Fruit fly (Drosophila melanogaster) whole organism, embryonic: ENCODE data around the gene Cyt-c-d.

Source experiments
- Atf-2 ChIP-seq: fragments of 200-800 bp; sonication (Bioruptor generic); optimal IDR thresholded peaks from 2 replicates; lab custom pipeline; 2016; ENCODE audit warnings: missing biosample characterization, missing genetic modification characterization
- BtbVII ChIP-seq: fragments of 200-800 bp; sonication (Bioruptor generic); optimal IDR thresholded peaks from 3 replicates; lab custom pipeline; 2017; ENCODE audit warnings: missing biosample characterization, mild to moderate bottlenecking, missing genetic modification characterization
- CG1024 ChIP-seq: fragments of 200-800 bp; sonication (Bioruptor generic); IDR thresholded peaks from 2 replicates; pipeline ENCODE4 v1.3.6; 2022; ENCODE audit warnings: missing biosample characterization, missing genetic modification characterization
- CG10543 ChIP-seq: fragments of 200-800 bp; sonication (Bioruptor generic); optimal IDR thresholded peaks from 3 replicates; lab custom pipeline; 2017; ENCODE audit warnings: missing biosample characterization, mild to moderate bottlenecking, missing genetic modification characterization, moderate library complexity
- CG10565 ChIP-seq: fragments of 200-800 bp; sonication (Bioruptor generic); optimal IDR thresholded peaks from 3 replicates; lab custom pipeline; 2016; ENCODE audit warnings: missing biosample characterization, mild to moderate bottlenecking, missing genetic modification characterization
- CG10979 ChIP-seq: fragments of 200-800 bp; sonication (Bioruptor generic); optimal IDR thresholded peaks from 2 replicates; lab custom pipeline; 2018; ENCODE audit warnings: missing biosample characterization, mild to moderate bottlenecking, missing genetic modification characterization, moderate library complexity
- CG11696 ChIP-seq: fragments of 200-800 bp; sonication (Bioruptor generic); IDR thresholded peaks from 2 replicates; pipeline ENCODE4 v1.3.6; 2022; ENCODE audit warnings: missing biosample characterization, missing genetic modification characterization
- CG14014 ChIP-seq: fragments of 200-800 bp; sonication (Bioruptor generic); IDR thresholded peaks from 2 replicates; pipeline ENCODE4 v1.3.6; 2022; ENCODE audit warnings: missing biosample characterization, missing genetic modification characterization
- CG18262 ChIP-seq: fragments of 200-800 bp; optimal IDR thresholded peaks from 3 replicates; lab custom pipeline; 2019; ENCODE audit warnings: missing biosample characterization, mild to moderate bottlenecking, missing genetic modification characterization, moderate library complexity
- CG30020 ChIP-seq: fragments of 200-800 bp; optimal IDR thresholded peaks from 2 replicates; lab custom pipeline; 2019; ENCODE audit warnings: missing biosample characterization, mild to moderate bottlenecking, missing genetic modification characterization, moderate library complexity
- CG34224 ChIP-seq: fragments of 200-800 bp; sonication (Bioruptor generic); IDR thresholded peaks from 3 replicates; pipeline ENCODE4 v1.3.6; 2022; ENCODE audit warnings: missing biosample characterization, missing genetic modification characterization; ENCODE audit not compliant: partially characterized antibody
- CG4328 ChIP-seq: fragments of 200-800 bp; sonication (Bioruptor generic); optimal IDR thresholded peaks from 3 replicates; lab custom pipeline; 2017; ENCODE audit warnings: missing biosample characterization, missing genetic modification reagents, missing genetic modification characterization
- CG4404 ChIP-seq: fragments of 200-800 bp; sonication (Bioruptor generic); IDR thresholded peaks from 2 replicates; pipeline ENCODE4 v1.3.6; 2022; ENCODE audit warnings: missing biosample characterization, missing genetic modification characterization
- CG6813 ChIP-seq: fragments of 200-800 bp; sonication (Bioruptor generic); optimal IDR thresholded peaks from 2 replicates; lab custom pipeline; 2017; ENCODE audit warnings: missing biosample characterization, missing genetic modification characterization, mild to moderate bottlenecking, moderate library complexity, missing genetic modification reagents
- CG6854 ChIP-seq: fragments of 200-800 bp; sonication (Bioruptor generic); optimal IDR thresholded peaks from 3 replicates; lab custom pipeline; 2017; ENCODE audit warnings: missing biosample characterization, mild to moderate bottlenecking, missing genetic modification characterization
- CG7786 ChIP-seq: fragments of 200-800 bp; sonication (Bioruptor generic); optimal IDR thresholded peaks from 2 replicates; lab custom pipeline; 2016; ENCODE audit warnings: missing biosample characterization, missing genetic modification characterization
- CG8359 ChIP-seq: fragments of 200-800 bp; sonication (Bioruptor generic); optimal IDR thresholded peaks from 2 replicates; lab custom pipeline; 2017; ENCODE audit warnings: missing biosample characterization, mild to moderate bottlenecking, missing genetic modification characterization, borderline replicate concordance
- CG8388 ChIP-seq: fragments of 200-800 bp; sonication (Bioruptor generic); optimal IDR thresholded peaks from 2 replicates; lab custom pipeline; 2019; ENCODE audit warnings: missing biosample characterization, mild to moderate bottlenecking, missing genetic modification characterization, moderate library complexity
- CG9727 ChIP-seq: fragments of 200-800 bp; sonication (Bioruptor generic); optimal IDR thresholded peaks from 3 replicates; lab custom pipeline; 2017; ENCODE audit warnings: missing biosample characterization, mild to moderate bottlenecking, missing genetic modification characterization
- Dad ChIP-seq: fragments of 200-800 bp; sonication (Bioruptor generic); optimal IDR thresholded peaks from 3 replicates; lab custom pipeline; 2016; ENCODE audit warnings: missing biosample characterization, missing genetic modification characterization
- Dbx ChIP-seq: fragments of 200-800 bp; sonication (Bioruptor generic); IDR thresholded peaks from 3 replicates; pipeline ENCODE4 v1.3.6; 2022; ENCODE audit warnings: missing biosample characterization, missing genetic modification characterization
- Dip2 ChIP-seq: fragments of 200-800 bp; sonication (Bioruptor generic); IDR thresholded peaks from 2 replicates; pipeline ENCODE4 v1.3.6; 2022; ENCODE audit warnings: missing biosample characterization, missing genetic modification characterization
- Doc2 ChIP-seq: fragments of 200-800 bp; sonication (Bioruptor generic); IDR thresholded peaks from 2 replicates; pipeline ENCODE4 v1.3.6; 2022; ENCODE audit warnings: missing biosample characterization, missing genetic modification characterization
- Fer1 ChIP-seq: fragments of 200-800 bp; sonication (Bioruptor generic); optimal IDR thresholded peaks from 2 replicates; lab custom pipeline; 2017; ENCODE audit warnings: missing biosample characterization, mild to moderate bottlenecking, missing genetic modification characterization
- Fer3 ChIP-seq: fragments of 200-800 bp; sonication (Bioruptor generic); optimal IDR thresholded peaks from 2 replicates; lab custom pipeline; 2018; ENCODE audit warnings: missing biosample characterization, mild to moderate bottlenecking, missing genetic modification characterization, moderate library complexity
- Hr78 ChIP-seq, 2 experiments: fragments of 200-800 bp in 1 of 2; fragments of >200 bp in 1 of 2; sonication (Bioruptor generic) in 1 of 2; optimal IDR thresholded peaks; 2 replicates each; lab custom pipeline; 2017 to 2019; ENCODE audit warnings: missing biosample characterization in 2 of 2, missing genetic modification characterization in 2 of 2, mild to moderate bottlenecking in 1 of 2, moderate library complexity in 1 of 2
- MBD-R2 ChIP-seq: fragments of 200-800 bp; sonication (Bioruptor generic); IDR thresholded peaks from 2 replicates; pipeline ENCODE4 v1.3.6; 2022; ENCODE audit warnings: missing biosample characterization, missing genetic modification characterization
- NK7.1 ChIP-seq: fragments of 200-800 bp; sonication (Bioruptor generic); optimal IDR thresholded peaks from 3 replicates; lab custom pipeline; 2016; ENCODE audit warnings: missing biosample characterization, missing genetic modification characterization
- Opbp ChIP-seq: fragments of 200-800 bp; sonication (Bioruptor generic); IDR thresholded peaks from 3 replicates; pipeline ENCODE4 v1.3.6; 2022; ENCODE audit warnings: missing biosample characterization, missing genetic modification characterization; ENCODE audit not compliant: partially characterized antibody
- Rfx ChIP-seq: fragments of 200-800 bp; sonication (Bioruptor generic); IDR thresholded peaks from 2 replicates; pipeline ENCODE4 v1.3.6; 2022; ENCODE audit warnings: missing biosample characterization, missing genetic modification characterization
- Vsx1 ChIP-seq: fragments of 200-800 bp; sonication (Bioruptor generic); optimal IDR thresholded peaks from 2 replicates; lab custom pipeline; 2017; ENCODE audit warnings: missing biosample characterization, mild to moderate bottlenecking, missing genetic modification characterization, missing genetic modification reagents
- YL-1 ChIP-seq: fragments of 200-800 bp; sonication (Bioruptor generic); optimal IDR thresholded peaks from 3 replicates; lab custom pipeline; 2017; ENCODE audit warnings: missing biosample characterization, mild to moderate bottlenecking, missing genetic modification characterization
- ab ChIP-seq: fragments of 200-800 bp; sonication (Bioruptor generic); optimal IDR thresholded peaks from 2 replicates; lab custom pipeline; 2016; ENCODE audit warnings: missing biosample characterization, missing genetic modification characterization
- caup ChIP-seq: fragments of 200-800 bp; sonication (Bioruptor generic); optimal IDR thresholded peaks from 3 replicates; lab custom pipeline; 2017; ENCODE audit warnings: missing biosample characterization, mild to moderate bottlenecking, missing genetic modification characterization, moderate library complexity; ENCODE audit not compliant: severe bottlenecking
- chm ChIP-seq: fragments of 200-800 bp; sonication (Bioruptor generic); IDR thresholded peaks from 2 replicates; pipeline ENCODE4 v1.3.6; 2022; ENCODE audit warnings: missing biosample characterization, missing genetic modification characterization
- ems ChIP-seq: fragments of 200-800 bp; sonication (Bioruptor generic); optimal IDR thresholded peaks from 3 replicates; lab custom pipeline; 2016; ENCODE audit warnings: missing biosample characterization, missing genetic modification characterization
- eve ChIP-seq, 2 experiments: fragments of >200 bp; optimal IDR thresholded peaks; 2 replicates each; lab custom pipeline; 2017; ENCODE audit warnings: missing biosample characterization in 2 of 2, missing genetic modification characterization in 2 of 2
- hth ChIP-seq: fragments of >200 bp; optimal IDR thresholded peaks from 2 replicates; lab custom pipeline; 2017; ENCODE audit warnings: inconsistent platforms
- jumu ChIP-seq: fragments of 200-800 bp; sonication (Bioruptor generic); optimal IDR thresholded peaks from 3 replicates; lab custom pipeline; 2016; ENCODE audit warnings: missing biosample characterization, missing genetic modification characterization
- mirr ChIP-seq: fragments of 200-800 bp; sonication (Bioruptor generic); optimal IDR thresholded peaks from 3 replicates; lab custom pipeline; 2018; ENCODE audit warnings: missing biosample characterization, mild to moderate bottlenecking, missing genetic modification characterization
- nmo ChIP-seq: fragments of 200-800 bp; sonication (Bioruptor generic); optimal IDR thresholded peaks from 2 replicates; lab custom pipeline; 2018; ENCODE audit warnings: missing biosample characterization, mild to moderate bottlenecking, missing genetic modification characterization, moderate library complexity
- oc ChIP-seq: fragments of 200-800 bp; sonication (Bioruptor generic); optimal IDR thresholded peaks from 2 replicates; lab custom pipeline; 2018; ENCODE audit warnings: missing biosample characterization, mild to moderate bottlenecking, missing genetic modification characterization, moderate library complexity
- odd ChIP-seq: fragments of 200-800 bp; sonication (Bioruptor generic); optimal IDR thresholded peaks from 2 replicates; lab custom pipeline; 2017; ENCODE audit warnings: missing biosample characterization, mild to moderate bottlenecking, missing genetic modification characterization
- pan ChIP-seq, 4 experiments: fragments of >200 bp in 3 of 4; fragments of 200-800 bp in 1 of 4; sonication (Bioruptor generic) in 1 of 4; optimal IDR thresholded peaks in 3 of 4; IDR thresholded peaks in 1 of 4; 2 replicates each; pipeline versions ENCODE4 v1.3.6 to Lab custom; 2017 to 2022; ENCODE audit warnings: missing biosample characterization in 2 of 4, missing genetic modification characterization in 2 of 4, mixed read lengths in 1 of 4
- sc ChIP-seq, 3 experiments: fragments of >200 bp in 2 of 3; fragments of 200-800 bp in 1 of 3; sonication (Bioruptor generic) in 1 of 3; optimal IDR thresholded peaks; 2 replicates in 2 of 3; 3 replicates in 1 of 3; lab custom pipeline; 2017; ENCODE audit warnings: mild to moderate bottlenecking in 1 of 3, missing biosample characterization in 1 of 3, missing genetic modification characterization in 1 of 3, missing genetic modification reagents in 1 of 3
- slp2 ChIP-seq: fragments of 200-800 bp; sonication (Bioruptor generic); optimal IDR thresholded peaks from 2 replicates; lab custom pipeline; 2016; ENCODE audit warnings: missing biosample characterization, missing genetic modification characterization
- stwl ChIP-seq: fragments of 200-800 bp; sonication (Bioruptor generic); optimal IDR thresholded peaks from 3 replicates; lab custom pipeline; 2018; ENCODE audit warnings: missing biosample characterization, mild to moderate bottlenecking, missing genetic modification characterization, moderate library complexity
- zfh2 ChIP-seq: fragments of 200-800 bp; sonication (Bioruptor generic); optimal IDR thresholded peaks from 2 replicates; lab custom pipeline; 2016; ENCODE audit warnings: missing biosample characterization, missing genetic modification characterization

Gene Cyt-c-d

dm6 chr2L:16684908-16685611 lies 30.6 kb upstream of the Cyt-c-d start (continued):
- no peak for TF ChIP-seq Vsx1
- TF ChIP-seq CG7786 (GFP tag; lab: Kevin White, UChicago), result no peak
- no peak; the same call in 1 of the 2 replicates for TF ChIP-seq Rfx (GFP tag; lab: Robert Waterston, UW)
- TF ChIP-seq CG4328 (GFP tag; lab: Kevin White, UChicago), result peak; percentile 6
- TF ChIP-seq CG10565 (GFP tag; lab: Kevin White, UChicago), result no peak
- peak; percentile 75 for TF ChIP-seq nmo (GFP tag; lab: Kevin White, UChicago)
- TF ChIP-seq chm (GFP tag; lab: Robert Waterston, UW), result no peak; the same call in 1 of the 2 replicates
- TF ChIP-seq Doc2 (GFP tag; lab: Robert Waterston, UW), result no peak
- TF ChIP-seq ems, result no peak
- no peak for TF ChIP-seq MBD-R2 (GFP tag; lab: Robert Waterston, UW)
- no peak for TF ChIP-seq stwl (tag; lab: Kevin White, UChicago)
- no peak; the same call in 2 of the 3 replicates for TF ChIP-seq CG34224 (GFP tag; lab: Robert Waterston, UW)
- TF ChIP-seq sc (optimal IDR thresholded peaks at IDR 0.05; lab: Kevin White, UChicago), result no peak
- no peak for TF ChIP-seq sc (GFP tag; optimal IDR thresholded peaks at IDR 0.05; lab: Kevin White, UChicago)
- TF ChIP-seq eve (GFP tag; optimal IDR thresholded peaks at IDR 0.05; lab: Kevin White, UChicago), result peak in 1 of 2 experiments; percentile 71
- no peak for TF ChIP-seq ab (GFP tag; lab: Kevin White, UChicago)
- TF ChIP-seq YL-1 (GFP tag; lab: Kevin White, UChicago), result no peak
- no peak for TF ChIP-seq Dad
- TF ChIP-seq NK7.1, result no peak
- no peak for TF ChIP-seq hth (lab: Kevin White, UChicago)
- peak; percentile 54 for TF ChIP-seq BtbVII
- TF ChIP-seq jumu, result no peak
- TF ChIP-seq CG9727 (GFP tag; lab: Kevin White, UChicago), result peak; percentile 47
- TF ChIP-seq Dip2 (GFP tag; lab: Robert Waterston, UW), result no peak
- TF ChIP-seq CG10543 (GFP tag; lab: Kevin White, UChicago), result peak; percentile 40
- TF ChIP-seq oc (tag; lab: Kevin White, UChicago), result peak; percentile 50
- no peak for TF ChIP-seq mirr (GFP tag; lab: Kevin White, UChicago)
- no peak for TF ChIP-seq CG30020 (tag; lab: Kevin White, UChicago)
- TF ChIP-seq CG6813 (GFP tag; lab: Kevin White, UChicago), result peak; percentile 62
- no peak; the same call in 1 of the 2 replicates for TF ChIP-seq CG14014 (GFP tag; lab: Robert Waterston, UW)
- no peak for TF ChIP-seq Atf-2 (GFP tag; lab: Kevin White, UChicago)
- TF ChIP-seq CG6854 (GFP tag; lab: Kevin White, UChicago), result peak; percentile 34
- no peak for TF ChIP-seq CG8359 (GFP tag; lab: Kevin White, UChicago)
- TF ChIP-seq Opbp, result no peak
- no peak for TF ChIP-seq Dbx (GFP tag; lab: Robert Waterston, UW)
- no peak for TF ChIP-seq CG11696
- no peak for TF ChIP-seq CG4404 (GFP tag; lab: Robert Waterston, UW)
- no peak for TF ChIP-seq CG1024 (GFP tag; lab: Robert Waterston, UW)
- no peak for TF ChIP-seq zfh2
- TF ChIP-seq Fer3, result peak; percentile 57
- no peak for TF ChIP-seq slp2 (GFP tag; lab: Kevin White, UChicago)
- no peak for TF ChIP-seq pan (optimal IDR thresholded peaks at IDR 0.05; lab: Kevin White, UChicago)
- no peak for TF ChIP-seq pan (GFP tag; optimal IDR thresholded peaks at IDR 0.05 in 1 of 2, IDR thresholded peaks at IDR 0.05 in 1 of 2)
- peak; percentile 77 for TF ChIP-seq Fer1 (GFP tag; lab: Kevin White, UChicago)
- TF ChIP-seq caup (GFP tag; lab: Kevin White, UChicago), result peak; percentile 44
- TF ChIP-seq odd, result peak; percentile 57
- TF ChIP-seq CG18262 (tag; lab: Kevin White, UChicago), result peak; percentile 87
- peak in 1 of 2 experiments; percentile 42 for TF ChIP-seq Hr78 (GFP tag; optimal IDR thresholded peaks at IDR 0.05; lab: Kevin White, UChicago)
- TF ChIP-seq CG8388 (GFP tag; lab: Kevin White, UChicago), result peak; percentile 40
- peak; percentile 78 for TF ChIP-seq CG10979 (tag; lab: Kevin White, UChicago)
